Fruit fly (Drosophila melanogaster): ENCODE results near the gene Nufip.

The Nufip gene

DNA sequence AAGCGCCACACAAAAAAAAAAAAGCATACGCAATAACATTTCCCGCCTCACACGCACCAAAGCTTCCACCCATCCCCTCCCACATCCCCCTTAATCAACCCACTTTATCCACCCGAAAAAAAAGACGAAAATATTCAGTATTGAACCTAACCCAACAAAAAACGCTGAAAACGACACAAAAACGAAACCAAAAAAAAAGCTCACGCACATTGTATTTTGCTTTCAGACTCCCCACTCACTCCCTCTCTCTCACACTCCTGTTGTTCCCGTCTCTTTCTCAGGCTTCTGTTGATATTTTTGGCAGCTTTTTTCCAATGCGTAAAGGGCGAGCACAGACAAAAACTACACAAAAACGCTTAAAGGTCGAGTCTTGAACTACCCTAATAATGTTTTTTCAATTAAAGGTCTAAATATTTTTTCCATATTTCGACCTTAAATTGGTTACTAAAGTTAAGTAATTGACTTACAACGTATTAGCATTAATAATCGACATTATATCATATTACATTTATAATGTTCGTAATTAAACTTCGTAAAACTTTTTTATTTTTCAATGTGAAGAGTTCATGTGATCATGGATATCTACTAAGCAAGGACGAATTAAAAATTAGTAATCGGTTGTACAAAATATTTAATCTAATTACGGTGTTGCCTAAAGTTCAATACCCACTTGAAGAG is 38.4 kb upstream of the Nufip start (continued):
- TF ChIP-seq dm (GFP tag; optimal IDR thresholded peaks at IDR 0.05), result peak; percentile 4
- TF ChIP-seq CG6689 (GFP tag; IDR thresholded peaks at IDR 0.05), result peak; percentile 62
- TF ChIP-seq Ets65A (GFP tag), result peak; percentile 75
- peak; percentile 29 for TF ChIP-seq pho (GFP tag; optimal IDR thresholded peaks at IDR 0.05)
- peak; percentile 66 for TF ChIP-seq az2 (GFP tag; optimal IDR thresholded peaks at IDR 0.05)
- no peak; the same call in none of the 2 replicates for TF ChIP-seq Drgx (GFP tag; IDR thresholded peaks at IDR 0.05)
- TF ChIP-seq nau (GFP tag; optimal IDR thresholded peaks at IDR 0.05), result peak; percentile 28
- TF ChIP-seq yki (optimal IDR thresholded peaks at IDR 0.05), result no peak
- TF ChIP-seq CG12155 (GFP tag; optimal IDR thresholded peaks at IDR 0.05), result peak; percentile 23
- no peak for TF ChIP-seq Doc3 (GFP tag; IDR thresholded peaks at IDR 0.05; ENCODE audit: partially characterized antibody)
- peak; percentile 5 for TF ChIP-seq Hr3 (GFP tag; optimal IDR thresholded peaks at IDR 0.05)
- TF ChIP-seq fd3F (GFP tag; optimal IDR thresholded peaks at IDR 0.05), result peak; percentile 63
- TF ChIP-seq BtbVII (GFP tag; optimal IDR thresholded peaks at IDR 0.05), result peak; percentile 31
- peak; percentile 65 for TF ChIP-seq CG18619 (GFP tag; optimal IDR thresholded peaks at IDR 0.05)
- no peak for TF ChIP-seq CG14014 (GFP tag; IDR thresholded peaks at IDR 0.05)
- no peak for TF ChIP-seq Vsx1 (GFP tag; optimal IDR thresholded peaks at IDR 0.05)
- peak; percentile 48 for TF ChIP-seq run (tag; optimal IDR thresholded peaks at IDR 0.05)
- no peak for TF ChIP-seq jing (GFP tag; optimal IDR thresholded peaks at IDR 0.05)
- peak; percentile 59 for TF ChIP-seq ind (GFP tag; optimal IDR thresholded peaks at IDR 0.05)
- peak; percentile 27 for TF ChIP-seq CG10654 (GFP tag; optimal IDR thresholded peaks at IDR 0.05)
- TF ChIP-seq Jarid2 (GFP tag; optimal IDR thresholded peaks at IDR 0.05), result no peak
- TF ChIP-seq CG7839 (tag; optimal IDR thresholded peaks at IDR 0.05), result peak; percentile 80
- 0 out of 2 replicates have a peak, but pooled peaks have one; percentile 9 for TF ChIP-seq gsb (GFP tag; IDR thresholded peaks at IDR 0.05)
- 0 out of 3 replicates have a peak, but pooled peaks have one; percentile 28 for TF ChIP-seq CG34224 (GFP tag; IDR thresholded peaks at IDR 0.05; ENCODE audit: partially characterized antibody)
- TF ChIP-seq CG17568 (GFP tag; optimal IDR thresholded peaks at IDR 0.05), result peak; percentile 13
- TF ChIP-seq sr (GFP tag; IDR thresholded peaks at IDR 0.05), result peak; percentile 40; the same call in 1 of the 3 replicates
- TF ChIP-seq CG17802 (tag; optimal IDR thresholded peaks at IDR 0.05), result no peak
- peak; percentile 7 for TF ChIP-seq CG1603 (tag; optimal IDR thresholded peaks at IDR 0.05)
- peak; percentile 89 for TF ChIP-seq CoRest (tag; optimal IDR thresholded peaks at IDR 0.05)
- no peak for TF ChIP-seq tin (GFP tag; optimal IDR thresholded peaks at IDR 0.05)
- peak; percentile 3 for TF ChIP-seq CG9817 (tag; optimal IDR thresholded peaks at IDR 0.05)
- no peak for TF ChIP-seq CG14860 (GFP tag; IDR thresholded peaks at IDR 0.05; ENCODE audit: partially characterized antibody)
- TF ChIP-seq CG2875 (GFP tag; optimal IDR thresholded peaks at IDR 0.05), result peak; percentile 5
- peak; percentile 37 for TF ChIP-seq CG1602 (GFP tag; optimal IDR thresholded peaks at IDR 0.05)
- peak; percentile 76 for TF ChIP-seq Meics (GFP tag; optimal IDR thresholded peaks at IDR 0.05)
- peak; percentile 54; the same call in 1 of the 2 replicates for TF ChIP-seq Ada2b (GFP tag; IDR thresholded peaks at IDR 0.05)
- TF ChIP-seq ap (GFP tag; IDR thresholded peaks at IDR 0.05), result peak; percentile 28; the same call in 1 of the 2 replicates
- TF ChIP-seq CrebB (tag; optimal IDR thresholded peaks at IDR 0.05), result peak; percentile 10
- peak; percentile 67 for TF ChIP-seq unpg (GFP tag; optimal IDR thresholded peaks at IDR 0.05)
- peak; percentile 20 for TF ChIP-seq CG12942 (GFP tag; optimal IDR thresholded peaks at IDR 0.05)
- TF ChIP-seq dpn (GFP tag; optimal IDR thresholded peaks at IDR 0.05), result peak; percentile 22 to 55
- TF ChIP-seq CG11504 (tag; optimal IDR thresholded peaks at IDR 0.05), result peak; percentile 89
- peak; percentile 61 for TF ChIP-seq CG18262 (tag; optimal IDR thresholded peaks at IDR 0.05)
- TF ChIP-seq stc (GFP tag; IDR thresholded peaks at IDR 0.05), result peak; percentile 53
- TF ChIP-seq Lim3 (GFP tag; IDR thresholded peaks at IDR 0.05), result no peak
- peak; percentile 97 for TF ChIP-seq crol (GFP tag; IDR thresholded peaks at IDR 0.05)
- TF ChIP-seq E2f1 (GFP tag; IDR thresholded peaks at IDR 0.05), result peak; percentile 58

Data from whole organism, embryonic.